Worm (Caenorhabditis elegans) whole organism, L4 larva: ENCODE results near the gene F21D5.7.

Experiments
- R02D3.7 ChIP-seq: fragments of 150-350 bp; sonication (generic microtip); optimal IDR thresholded peaks from 3 replicates; lab custom pipeline; 2014; ENCODE audit warnings: missing biosample characterization, missing genetic modification characterization
- dve-1 ChIP-seq: sonication (generic microtip); optimal IDR thresholded peaks from 2 replicates; lab custom pipeline; 2017; ENCODE audit warnings: antibody characterized with exemption, mild to moderate bottlenecking, missing genetic modification characterization, missing compliant biosample characterization; ENCODE audit not compliant: insufficient read depth
- fkh-10 ChIP-seq: fragments of 150-350 bp; optimal IDR thresholded peaks from 2 replicates; lab custom pipeline; 2014; ENCODE audit warnings: missing biosample characterization, missing genetic modification reagents, missing genetic modification characterization
- fos-1 ChIP-seq: fragments of 150-350 bp; optimal IDR thresholded peaks from 2 replicates; lab custom pipeline; 2014; ENCODE audit warnings: missing biosample characterization, missing genetic modification characterization
- lin-15B ChIP-seq: fragments of 150-350 bp; sonication (generic microtip); optimal IDR thresholded peaks from 3 replicates; lab custom pipeline; 2014; ENCODE audit warnings: missing biosample characterization, missing genetic modification characterization
- lin-38 ChIP-seq: fragments of 200-800 bp; sonication (Bioruptor generic); IDR thresholded peaks from 2 replicates; pipeline ENCODE4 v1.3.6; 2022; ENCODE audit warnings: missing genetic modification reagents, missing genetic modification characterization, missing compliant biosample characterization
- nhr-11 ChIP-seq: fragments of 150-350 bp; optimal IDR thresholded peaks from 2 replicates; lab custom pipeline; 2014; ENCODE audit warnings: missing biosample characterization, missing genetic modification characterization
- nhr-28 ChIP-seq: fragments of 150-350 bp; optimal IDR thresholded peaks from 2 replicates; lab custom pipeline; 2014; ENCODE audit warnings: missing biosample characterization, missing genetic modification characterization
- nhr-77 ChIP-seq: fragments of 150-350 bp; optimal IDR thresholded peaks from 2 replicates; lab custom pipeline; 2014; ENCODE audit warnings: missing biosample characterization, missing genetic modification characterization
- php-3 ChIP-seq: fragments of 200-800 bp; sonication (Bioruptor generic); IDR thresholded peaks from 2 replicates; pipeline ENCODE4 v1.3.6; 2022; ENCODE audit warnings: missing genetic modification reagents, missing genetic modification characterization, missing compliant biosample characterization

- TF ChIP-seq fos-1 (tag; lab: Kevin White, UChicago) (no peak), dve-1 (no peak), nhr-11 (tag; lab: Kevin White, UChicago) (no peak), lin-15B (tag; lab: Kevin White, UChicago) (no peak), nhr-77 (tag; lab: Kevin White, UChicago) (no peak), fkh-10 (no peak), lin-38 (GFP tag; lab: Robert Waterston, UW) (no peak), php-3 (no peak), R02D3.7 (tag; lab: Kevin White, UChicago) (no peak), nhr-28 (tag; lab: Kevin White, UChicago) (no peak)
These were observed 43.1 kb upstream of the F21D5.7 start, which contains the start of gene C33D9.8 for ce11 chrIV:8786654-8787053.
